Fruit fly (Drosophila melanogaster): ENCODE measurements around the gene Ppm1.

The Ppm1 gene

dm6 chr3L:624203-624914 is 43.2 kb downstream of the Ppm1 start:
- TF ChIP-seq CG15710 (tag; optimal IDR thresholded peaks at IDR 0.05): no peak
- 0 out of 3 replicates have a peak, but pooled peaks have one; percentile 21 for TF ChIP-seq fd96Ca (GFP tag; IDR thresholded peaks at IDR 0.05)

- TF ChIP-seq Pif1B (GFP tag; optimal IDR thresholded peaks at IDR 0.05): no peak
- TF ChIP-seq Snoo (tag; optimal IDR thresholded peaks at IDR 0.05): no peak
- no peak for TF ChIP-seq gl (tag; optimal IDR thresholded peaks at IDR 0.05)
- TF ChIP-seq CG12605 (GFP tag; IDR thresholded peaks at IDR 0.05): 0 out of 2 replicates have a peak, but pooled peaks have one; percentile 46
- TF ChIP-seq fd96Ca (GFP tag; IDR thresholded peaks at IDR 0.05): 0 out of 3 replicates have a peak, but pooled peaks have one; percentile 9
- TF ChIP-seq CG32121 (GFP tag; IDR thresholded peaks at IDR 0.05): peak; percentile 59
- TF ChIP-seq CG13204 (GFP tag; optimal IDR thresholded peaks at IDR 0.05): no peak
- TF ChIP-seq Ets98B (GFP tag; IDR thresholded peaks at IDR 0.05): peak; percentile 59
- no peak for TF ChIP-seq CG15710 (tag; optimal IDR thresholded peaks at IDR 0.05)
Measured at dm6 chr3L:625899-626298, 44.8 kb downstream of the Ppm1 start.

dm6 chr3L:626498-627369 is 45.6 kb downstream of the Ppm1 start:
- TF ChIP-seq gl (tag; optimal IDR thresholded peaks at IDR 0.05) (peak; percentile 93), CG34367 (tag; optimal IDR thresholded peaks at IDR 0.05) (peak; percentile 80), CG10348 (GFP tag; IDR thresholded peaks at IDR 0.05) (0 out of 2 replicates have a peak, but pooled peaks have one; percentile 16), CG4496 (GFP tag; IDR thresholded peaks at IDR 0.05) (peak; percentile 95), Ets98B (GFP tag; IDR thresholded peaks at IDR 0.05) (peak; percentile 87), CG8301 (tag; optimal IDR thresholded peaks at IDR 0.05) (peak; percentile 76), D1 (tag; optimal IDR thresholded peaks at IDR 0.05) (no peak), CG14655 (GFP tag; optimal IDR thresholded peaks at IDR 0.05) (peak; percentile 83), CG17806 (tag; optimal IDR thresholded peaks at IDR 0.05) (peak; percentile 75), rn (GFP tag; IDR thresholded peaks at IDR 0.05) (peak; percentile 90), Snoo (tag; optimal IDR thresholded peaks at IDR 0.05) (peak; percentile 66), fd96Ca (GFP tag; IDR thresholded peaks at IDR 0.05) (peak; percentile 84), Pif1A (GFP tag; optimal IDR thresholded peaks at IDR 0.05) (peak; percentile 84), Pif1B (GFP tag; optimal IDR thresholded peaks at IDR 0.05) (peak; percentile 84), CG13204 (GFP tag; optimal IDR thresholded peaks at IDR 0.05) (peak; percentile 82), CG15710 (tag; optimal IDR thresholded peaks at IDR 0.05) (peak; percentile 80), CG9948 (tag; optimal IDR thresholded peaks at IDR 0.05) (peak; percentile 48), CG32121 (GFP tag; IDR thresholded peaks at IDR 0.05) (peak; percentile 87), EcR (GFP tag; optimal IDR thresholded peaks at IDR 0.05) (peak; percentile 62), CG12605 (GFP tag; IDR thresholded peaks at IDR 0.05) (peak; percentile 93), CG8159 (tag; optimal IDR thresholded peaks at IDR 0.05) (peak; percentile 77)

dm6 chr3L:627370-627769 is 46.2 kb downstream of the Ppm1 start:
- TF ChIP-seq Pif1A (GFP tag; optimal IDR thresholded peaks at IDR 0.05): no peak
- no peak for TF ChIP-seq D1 (tag; optimal IDR thresholded peaks at IDR 0.05)
- no peak for TF ChIP-seq CG13204 (GFP tag; optimal IDR thresholded peaks at IDR 0.05)
- TF ChIP-seq CG32121 (GFP tag; IDR thresholded peaks at IDR 0.05): no peak
- no peak for TF ChIP-seq CG15710 (tag; optimal IDR thresholded peaks at IDR 0.05)
- no peak for TF ChIP-seq Ets98B (GFP tag; IDR thresholded peaks at IDR 0.05)
- TF ChIP-seq CG14655 (GFP tag; optimal IDR thresholded peaks at IDR 0.05): no peak
- TF ChIP-seq CG8301 (tag; optimal IDR thresholded peaks at IDR 0.05): no peak
- TF ChIP-seq CG10348 (GFP tag; IDR thresholded peaks at IDR 0.05): no peak
- no peak for TF ChIP-seq Pif1B (GFP tag; optimal IDR thresholded peaks at IDR 0.05)

dm6 chr3L:627819-628601 is 46.9 kb downstream of the Ppm1 start:
- 0 out of 2 replicates have a peak, but pooled peaks have one; percentile 62 for TF ChIP-seq CG12605 (GFP tag; IDR thresholded peaks at IDR 0.05)
- TF ChIP-seq Pif1B (GFP tag; optimal IDR thresholded peaks at IDR 0.05): no peak
- peak; percentile 71 for TF ChIP-seq Ets98B (GFP tag; IDR thresholded peaks at IDR 0.05)
- TF ChIP-seq D1 (tag; optimal IDR thresholded peaks at IDR 0.05): no peak
- TF ChIP-seq CG34367 (tag; optimal IDR thresholded peaks at IDR 0.05): peak; percentile 32
- TF ChIP-seq gl (tag; optimal IDR thresholded peaks at IDR 0.05): peak; percentile 17
- peak; percentile 15 for TF ChIP-seq CG15710 (tag; optimal IDR thresholded peaks at IDR 0.05)
- TF ChIP-seq CG4496 (GFP tag; IDR thresholded peaks at IDR 0.05): peak; percentile 70
- peak; percentile 44 for TF ChIP-seq CG8301 (tag; optimal IDR thresholded peaks at IDR 0.05)
- TF ChIP-seq CG32121 (GFP tag; IDR thresholded peaks at IDR 0.05): peak; percentile 80
- TF ChIP-seq EcR (GFP tag; optimal IDR thresholded peaks at IDR 0.05): peak; percentile 70
- TF ChIP-seq Pif1A (GFP tag; optimal IDR thresholded peaks at IDR 0.05): no peak
- peak; percentile 15 for TF ChIP-seq CG8159 (tag; optimal IDR thresholded peaks at IDR 0.05)
- TF ChIP-seq CG9948 (tag; optimal IDR thresholded peaks at IDR 0.05): no peak
- 0 out of 2 replicates have a peak, but pooled peaks have one; percentile 26 for TF ChIP-seq rn (GFP tag; IDR thresholded peaks at IDR 0.05)
- TF ChIP-seq CG17806 (tag; optimal IDR thresholded peaks at IDR 0.05): peak; percentile 27
- TF ChIP-seq CG10348 (GFP tag; IDR thresholded peaks at IDR 0.05): no peak
- TF ChIP-seq Snoo (tag; optimal IDR thresholded peaks at IDR 0.05): no peak
- TF ChIP-seq CG13204 (GFP tag; optimal IDR thresholded peaks at IDR 0.05): peak; percentile 65
- TF ChIP-seq CG14655 (GFP tag; optimal IDR thresholded peaks at IDR 0.05): peak; percentile 49
- peak; percentile 78 for TF ChIP-seq fd96Ca (GFP tag; IDR thresholded peaks at IDR 0.05)

Measured in whole organism, pupa.